Fruit fly (Drosophila melanogaster) whole organism, embryonic: ENCODE results near the gene CG13390.

Source experiments
- CG10274 ChIP-seq: fragments of 200-800 bp; sonication (Bioruptor generic); optimal IDR thresholded peaks from 3 replicates; lab custom pipeline; 2017; ENCODE audit warnings: missing biosample characterization, mild to moderate bottlenecking, missing genetic modification characterization
- D19B ChIP-seq: fragments of 200-800 bp; sonication (Bioruptor generic); optimal IDR thresholded peaks from 2 replicates; lab custom pipeline; 2017; ENCODE audit warnings: missing biosample characterization, mild to moderate bottlenecking, missing genetic modification characterization

DNA sequence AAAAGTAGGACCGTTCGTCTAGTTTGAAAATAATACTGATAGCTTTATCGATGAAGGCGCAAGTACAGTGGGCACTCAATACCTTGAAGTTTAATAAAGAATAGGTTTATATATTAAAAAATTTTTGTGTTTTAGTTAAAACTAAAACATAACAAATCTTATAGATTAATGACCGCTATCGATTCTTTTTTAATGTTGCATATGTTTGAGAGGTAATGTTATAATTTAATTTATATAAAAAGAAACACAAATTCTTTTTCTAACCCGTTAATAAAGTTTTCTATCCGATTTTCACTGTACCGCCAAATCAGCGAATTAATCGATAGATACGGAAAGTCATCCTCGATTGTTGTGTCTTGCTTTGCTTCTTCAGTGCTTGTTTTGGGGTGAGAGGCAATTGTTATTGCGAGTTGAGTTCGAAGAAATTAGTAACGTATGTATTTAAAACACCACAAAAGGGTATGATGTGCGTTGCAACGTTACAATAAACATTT is 7.6 kb upstream of the CG13390 start, which contains the start of the genes Dad1 and CG13384:
- peak; percentile 82 for TF ChIP-seq D19B (GFP tag; lab: Kevin White, UChicago)
- peak; percentile 50 for TF ChIP-seq CG10274 (GFP tag; lab: Kevin White, UChicago)
